Fruit fly (Drosophila melanogaster) Kc167 (cell line): ENCODE results near the gene CG33080.

Experiments used
- Myc ChIP-seq: fragments of >200 bp; optimal IDR thresholded peaks from 2 replicates; lab custom pipeline; 2017; ENCODE audit warnings: missing external identifiers
- Sin3A ChIP-seq: fragments of >200 bp; optimal IDR thresholded peaks from 2 replicates; lab custom pipeline; 2018; ENCODE audit warnings: missing external identifiers
- h ChIP-seq: fragments of >200 bp; optimal IDR thresholded peaks from 3 replicates; lab custom pipeline; 2018; ENCODE audit warnings: missing external identifiers
- insv ChIP-seq: fragments of >200 bp; optimal IDR thresholded peaks from 3 replicates; lab custom pipeline; 2018; ENCODE audit warnings: missing external identifiers
- psq ChIP-seq: fragments of >200 bp; optimal IDR thresholded peaks from 2 replicates; lab custom pipeline; 2017; ENCODE audit warnings: missing external identifiers
- ttk ChIP-seq: sonication (Bioruptor generic); optimal IDR thresholded peaks from 2 replicates; lab custom pipeline; 2017; ENCODE audit warnings: missing external identifiers

DNA sequence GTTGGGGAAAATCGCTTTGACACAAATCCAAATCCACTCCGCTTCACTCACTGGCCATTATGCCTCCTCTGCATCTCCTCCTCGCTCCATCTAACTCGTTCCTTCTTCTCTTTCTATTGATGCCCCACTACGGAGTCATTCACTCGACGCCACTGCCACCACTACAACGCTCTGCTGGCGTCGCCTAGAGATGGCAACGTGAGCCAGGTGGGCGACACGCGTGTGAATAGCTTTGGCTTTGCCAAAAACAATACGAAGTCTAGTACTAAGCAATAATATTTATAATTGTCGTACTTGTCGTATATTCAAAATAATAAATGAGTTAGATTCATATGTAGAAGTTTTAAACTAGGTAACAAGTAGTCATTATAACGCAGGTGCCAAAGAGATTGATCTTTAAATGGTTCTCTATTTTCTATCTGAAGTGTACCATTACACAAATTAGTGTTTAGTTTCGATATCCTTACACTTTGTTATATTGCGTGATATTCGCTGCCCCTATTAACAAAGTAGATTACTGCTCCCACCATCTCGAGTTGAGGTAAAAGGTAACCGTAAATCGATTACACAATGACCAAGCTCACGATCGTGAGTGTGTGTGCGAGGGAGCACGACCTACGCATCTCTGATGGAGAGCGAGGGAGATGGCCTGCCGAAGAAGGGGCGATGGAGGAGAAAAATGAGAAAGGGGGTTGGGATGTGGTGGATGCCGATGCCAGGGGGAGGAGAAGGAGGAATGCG, 27.6 kb upstream of the CG33080 start:
- TF ChIP-seq psq (lab: Kevin White, UChicago) = no peak
- TF ChIP-seq ttk = no peak
- TF ChIP-seq Sin3A (lab: Kevin White, UChicago) = no peak
- TF ChIP-seq h (lab: Kevin White, UChicago) = no peak
- TF ChIP-seq insv (lab: Kevin White, UChicago) = no peak
- TF ChIP-seq Myc (lab: Kevin White, UChicago) = no peak
